Worm (Caenorhabditis elegans) whole organism, young adult: Measurements from ENCODE around the gene trm-1.

ENCODE experiments used
- F10E7.11 ChIP-seq: sonication (generic microtip); optimal IDR thresholded peaks from 2 replicates; lab custom pipeline; 2017; ENCODE audit warnings: mild to moderate bottlenecking, missing genetic modification characterization, moderate library complexity, missing compliant biosample characterization
- F49E8.2 ChIP-seq: sonication (generic microtip); optimal IDR thresholded peaks from 3 replicates; lab custom pipeline; 2017; ENCODE audit warnings: missing genetic modification characterization, mild to moderate bottlenecking, missing compliant biosample characterization, antibody characterized with exemption, moderate library complexity; ENCODE audit not compliant: insufficient read depth
- F52B5.7 ChIP-seq: sonication (generic microtip); optimal IDR thresholded peaks from 2 replicates; lab custom pipeline; 2016; ENCODE audit warnings: mild to moderate bottlenecking, missing genetic modification characterization, missing compliant biosample characterization
- K12H6.12 ChIP-seq: fragments of 200-800 bp; sonication (Bioruptor generic); optimal IDR thresholded peaks from 2 replicates; lab custom pipeline; 2018; ENCODE audit warnings: mild to moderate bottlenecking, missing genetic modification characterization, missing compliant biosample characterization
- Y56A3A.18 ChIP-seq: fragments of 200-800 bp; sonication (Bioruptor generic); IDR thresholded peaks from 2 replicates; pipeline ENCODE4 v1.3.6; 2022; ENCODE audit warnings: missing genetic modification reagents, missing genetic modification characterization, missing compliant biosample characterization
- akir-1 ChIP-seq: fragments of 200-800 bp; sonication (Bioruptor generic); optimal IDR thresholded peaks from 2 replicates; lab custom pipeline; 2018; ENCODE audit warnings: mild to moderate bottlenecking, missing genetic modification characterization, moderate library complexity, missing compliant biosample characterization
- aptf-2 ChIP-seq: fragments of 200-800 bp; sonication (Bioruptor generic); conservative IDR thresholded peaks from 2 replicates; pipeline ENCODE4 v1.3.6; 2022; ENCODE audit warnings: missing genetic modification reagents, missing genetic modification characterization, missing compliant biosample characterization
- atf-7 ChIP-seq: sonication (generic microtip); optimal IDR thresholded peaks from 2 replicates; lab custom pipeline; 2017; ENCODE audit warnings: mild to moderate bottlenecking, missing genetic modification characterization, missing compliant biosample characterization
- athp-1 ChIP-seq: sonication (generic microtip); optimal IDR thresholded peaks from 2 replicates; lab custom pipeline; 2017; ENCODE audit warnings: mild to moderate bottlenecking, missing genetic modification characterization, missing compliant biosample characterization
- attf-3 ChIP-seq: fragments of 200-800 bp; sonication (Bioruptor generic); conservative IDR thresholded peaks from 2 replicates; pipeline ENCODE4 v1.3.6; 2022; ENCODE audit warnings: missing genetic modification reagents, missing genetic modification characterization, missing compliant biosample characterization
- cebp-1 ChIP-seq, 2 experiments: fragments of 200-800 bp in 1 of 2; sonication (Bioruptor generic) in 1 of 2; sonication (generic microtip) in 1 of 2; IDR thresholded peaks in 1 of 2; optimal IDR thresholded peaks in 1 of 2; 2 replicates each; pipeline versions ENCODE4 v1.3.6 to Lab custom; 2017 to 2022; ENCODE audit warnings: missing compliant biosample characterization in 2 of 2, missing genetic modification characterization in 2 of 2, mild to moderate bottlenecking in 1 of 2, missing genetic modification reagents in 1 of 2, moderate library complexity in 1 of 2
- cebp-2 ChIP-seq: fragments of 200-800 bp; sonication (Bioruptor generic); IDR thresholded peaks from 2 replicates; pipeline ENCODE4 v1.3.6; 2022; ENCODE audit warnings: missing genetic modification characterization, missing compliant biosample characterization
- ceh-91 ChIP-seq: fragments of 200-800 bp; sonication (Bioruptor generic); IDR thresholded peaks from 2 replicates; pipeline ENCODE4 v1.3.6; 2022; ENCODE audit warnings: missing genetic modification reagents, missing genetic modification characterization, missing compliant biosample characterization
- chd-7 ChIP-seq: sonication (generic microtip); optimal IDR thresholded peaks from 2 replicates; lab custom pipeline; 2016; ENCODE audit warnings: mild to moderate bottlenecking, missing genetic modification characterization, moderate library complexity, missing compliant biosample characterization
- dox-1 ChIP-seq: fragments of 200-800 bp; sonication (Bioruptor generic); IDR thresholded peaks from 2 replicates; pipeline ENCODE4 v1.3.6; 2022; ENCODE audit warnings: missing genetic modification reagents, missing genetic modification characterization, missing compliant biosample characterization
- egl-18 ChIP-seq: fragments of 200-800 bp; sonication (Bioruptor generic); IDR thresholded peaks from 2 replicates; pipeline ENCODE4 v1.3.6; 2022; ENCODE audit warnings: missing genetic modification reagents, missing genetic modification characterization, missing compliant biosample characterization
- egrh-3 ChIP-seq: fragments of 200-800 bp; sonication (Bioruptor generic); IDR thresholded peaks from 2 replicates; pipeline ENCODE4 v1.3.6; 2022; ENCODE audit warnings: missing genetic modification reagents, missing genetic modification characterization, missing compliant biosample characterization
- gei-17 ChIP-seq: fragments of 200-800 bp; sonication (Bioruptor generic); optimal IDR thresholded peaks from 2 replicates; lab custom pipeline; 2018; ENCODE audit warnings: mild to moderate bottlenecking, missing genetic modification characterization, missing compliant biosample characterization
- him-1 ChIP-seq: sonication (generic microtip); optimal IDR thresholded peaks from 2 replicates; lab custom pipeline; 2016; ENCODE audit warnings: missing genotype, missing genetic modification reagents, missing genetic modification characterization, missing compliant biosample characterization
- hrde-1 ChIP-seq: sonication (generic microtip); optimal IDR thresholded peaks from 2 replicates; lab custom pipeline; 2016; ENCODE audit warnings: missing genetic modification characterization, mild to moderate bottlenecking, missing compliant biosample characterization, moderate library complexity, missing genotype, missing genetic modification reagents, borderline replicate concordance
- lag-1 ChIP-seq: fragments of 200-800 bp; sonication (Bioruptor generic); IDR thresholded peaks from 2 replicates; pipeline ENCODE4 v1.3.6; 2022; ENCODE audit warnings: missing genetic modification reagents, missing genetic modification characterization, missing compliant biosample characterization
- let-607 ChIP-seq, 2 experiments: fragments of 200-800 bp in 1 of 2; sonication (Bioruptor generic) in 1 of 2; sonication (generic microtip) in 1 of 2; optimal IDR thresholded peaks; 2 replicates each; lab custom pipeline; 2016 to 2018; ENCODE audit warnings: mild to moderate bottlenecking in 2 of 2, missing compliant biosample characterization in 2 of 2, missing genetic modification characterization in 2 of 2, moderate library complexity in 2 of 2, missing genotype in 1 of 2
- lin-26 ChIP-seq: fragments of 200-800 bp; sonication (Bioruptor generic); IDR thresholded peaks from 2 replicates; pipeline ENCODE4 v1.3.6; 2022; ENCODE audit warnings: missing genetic modification reagents, missing genetic modification characterization, missing compliant biosample characterization
- lin-54 ChIP-seq: fragments of 200-800 bp; sonication (Bioruptor generic); optimal IDR thresholded peaks from 2 replicates; lab custom pipeline; 2018; ENCODE audit warnings: mild to moderate bottlenecking, missing genetic modification characterization, missing compliant biosample characterization
- lsy-27 ChIP-seq: sonication (generic microtip); optimal IDR thresholded peaks from 2 replicates; lab custom pipeline; 2017; ENCODE audit warnings: missing genetic modification characterization, mild to moderate bottlenecking, missing compliant biosample characterization, antibody characterized with exemption, missing genotype, borderline replicate concordance; ENCODE audit not compliant: insufficient read depth
- madf-3 ChIP-seq: fragments of 200-800 bp; sonication (Bioruptor generic); IDR thresholded peaks from 2 replicates; pipeline ENCODE4 v1.3.6; 2022; ENCODE audit warnings: missing genetic modification reagents, missing genetic modification characterization, missing compliant biosample characterization
- mcd-1 ChIP-seq: fragments of 200-800 bp; sonication (Bioruptor generic); IDR thresholded peaks from 2 replicates; pipeline ENCODE4 v1.3.6; 2022; ENCODE audit warnings: missing genetic modification reagents, missing genetic modification characterization, missing compliant biosample characterization
- mel-28 ChIP-seq: sonication (generic microtip); optimal IDR thresholded peaks from 2 replicates; lab custom pipeline; 2016; ENCODE audit warnings: borderline replicate concordance, mild to moderate bottlenecking, missing genetic modification characterization, missing compliant biosample characterization
- nfya-2 ChIP-seq: fragments of 200-800 bp; sonication (Bioruptor generic); IDR thresholded peaks from 2 replicates; pipeline ENCODE4 v1.3.6; 2022; ENCODE audit warnings: missing genetic modification reagents, missing genetic modification characterization, missing compliant biosample characterization
- nfyb-1 ChIP-seq: fragments of 200-800 bp; sonication (Bioruptor generic); IDR thresholded peaks from 2 replicates; pipeline ENCODE4 v1.3.6; 2022; ENCODE audit warnings: missing genetic modification reagents, missing genetic modification characterization, missing compliant biosample characterization
- nhr-27 ChIP-seq: fragments of 200-800 bp; sonication (Bioruptor generic); optimal IDR thresholded peaks from 2 replicates; lab custom pipeline; 2018; ENCODE audit warnings: mild to moderate bottlenecking, missing genetic modification characterization, moderate library complexity, missing compliant biosample characterization
- nhr-80 ChIP-seq: sonication (generic microtip); optimal IDR thresholded peaks from 2 replicates; lab custom pipeline; 2016; ENCODE audit warnings: missing genetic modification characterization, missing compliant biosample characterization
- repo-1 ChIP-seq: sonication (generic microtip); optimal IDR thresholded peaks from 2 replicates; lab custom pipeline; 2017; ENCODE audit warnings: mild to moderate bottlenecking, missing genetic modification characterization, missing compliant biosample characterization
- rpc-1 ChIP-seq, 2 experiments: fragments of 150-350 bp in 1 of 2; sonication (generic microtip) in 1 of 2; optimal IDR thresholded peaks; 2 replicates each; lab custom pipeline; 2014 to 2018; ENCODE audit warnings: missing biosample characterization in 1 of 2, missing genetic modification characterization in 1 of 2, missing genetic modification reagents in 1 of 2, missing genotype in 1 of 2
- snpc-3.4 ChIP-seq: sonication (generic microtip); optimal IDR thresholded peaks from 2 replicates; lab custom pipeline; 2017; ENCODE audit warnings: missing genetic modification characterization, mild to moderate bottlenecking, missing compliant biosample characterization, antibody characterized with exemption, moderate library complexity, missing genotype, missing genetic modification reagents
- snpc-4 ChIP-seq, 5 experiments: fragments of 150-350 bp in 1 of 5; sonication (generic microtip) in 4 of 5; optimal IDR thresholded peaks; 2 replicates each; lab custom pipeline; 2014 to 2018; ENCODE audit warnings: missing genetic modification characterization in 5 of 5, missing biosample characterization in 3 of 5, antibody characterized with exemption in 2 of 5, mild to moderate bottlenecking in 2 of 5, missing compliant biosample characterization in 2 of 5, missing genotype in 2 of 5, moderate library complexity in 2 of 5, missing genetic modification reagents in 1 of 5
- somi-1 ChIP-seq: fragments of 200-800 bp; sonication (Bioruptor generic); optimal IDR thresholded peaks from 2 replicates; lab custom pipeline; 2018; ENCODE audit warnings: mild to moderate bottlenecking, missing genetic modification characterization, missing compliant biosample characterization
- sptf-2 ChIP-seq: fragments of 200-800 bp; sonication (Bioruptor generic); optimal IDR thresholded peaks from 2 replicates; lab custom pipeline; 2018; ENCODE audit warnings: mild to moderate bottlenecking, missing genetic modification characterization, missing compliant biosample characterization
- tbp1 ChIP-seq: fragments of 200-800 bp; sonication (Bioruptor generic); optimal IDR thresholded peaks from 2 replicates; lab custom pipeline; 2018; ENCODE audit warnings: mild to moderate bottlenecking, missing genetic modification characterization, missing compliant biosample characterization
- zfh-2 ChIP-seq: fragments of 200-800 bp; sonication (Bioruptor generic); conservative IDR thresholded peaks from 2 replicates; pipeline ENCODE4 v1.3.6; 2022; ENCODE audit warnings: missing genetic modification reagents, missing genetic modification characterization, missing compliant biosample characterization
- ztf-18 ChIP-seq: sonication (generic microtip); optimal IDR thresholded peaks from 2 replicates; lab custom pipeline; 2016; ENCODE audit warnings: missing genotype, mild to moderate bottlenecking, missing genetic modification characterization, missing compliant biosample characterization

trm-1 gene

ce11 chrV:14139252-14140100, 45.9 kb downstream of the trm-1 start:
- TF ChIP-seq hrde-1 (no peak), mel-28 (no peak), athp-1 (tag; lab: Kevin White, UChicago) (no peak), nfya-2 (GFP tag; lab: Robert Waterston, UW) (no peak), somi-1 (no peak)

DNA sequence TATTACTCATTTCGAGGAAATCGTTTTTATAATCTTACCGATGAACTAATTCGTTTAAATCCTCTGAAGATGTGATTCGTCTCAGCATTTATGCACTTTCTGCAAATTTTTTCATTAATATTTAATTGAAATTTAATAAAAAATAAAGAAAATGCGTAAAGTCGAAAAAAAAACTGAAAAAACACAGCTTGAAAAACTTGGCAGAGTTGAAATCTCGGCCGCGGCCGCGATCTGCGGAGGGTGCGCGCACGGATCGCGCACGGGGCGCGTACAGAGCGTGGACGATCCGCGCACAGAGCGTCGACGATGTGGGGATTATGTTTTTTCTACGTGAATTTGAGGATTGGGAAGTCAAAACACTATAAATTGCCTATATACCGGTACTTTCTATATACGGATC, 47.6 kb downstream of the trm-1 start, which contains the start of gene AH10.4:
Gene AH10.4, minus strand, starts transcription at position 101 of the 400 bp plus-strand sequence.
- TF ChIP-seq lin-26 (GFP tag; lab: Robert Waterston, UW): peak; percentile 27; the same call in 1 of the 2 replicates
- TF ChIP-seq egrh-3 (GFP tag; lab: Robert Waterston, UW): peak; percentile 17; the same call in 1 of the 2 replicates

- no peak for TF ChIP-seq chd-7 (tag; lab: Kevin White, UChicago)
- no peak for TF ChIP-seq lag-1
- TF ChIP-seq lin-54: no peak
- no peak for TF ChIP-seq F10E7.11 (tag; lab: Kevin White, UChicago)
- no peak for TF ChIP-seq madf-3
- peak; percentile 1 for TF ChIP-seq tbp1 (GFP tag; lab: Kevin White, UChicago)
- no peak for TF ChIP-seq rpc-1 (optimal IDR thresholded peaks at IDR 0.05; lab: Kevin White, UChicago)
- TF ChIP-seq rpc-1 (tag; optimal IDR thresholded peaks at IDR 0.05; lab: Kevin White, UChicago): no peak
- TF ChIP-seq zfh-2 (GFP tag; lab: Robert Waterston, UW): 0 out of 2 replicates have a peak, but pooled peaks have one; percentile 5
- TF ChIP-seq snpc-4 (GFP tag; optimal IDR thresholded peaks at IDR 0.05; lab: Kevin White, UChicago): no peak
- peak in 1 of 4 experiments; percentile 8 for TF ChIP-seq snpc-4 (tag; optimal IDR thresholded peaks at IDR 0.05; lab: Kevin White, UChicago)
- no peak for TF ChIP-seq Y56A3A.18 (GFP tag; lab: Robert Waterston, UW)
- TF ChIP-seq gei-17 (GFP tag; lab: Kevin White, UChicago): no peak
- TF ChIP-seq F49E8.2: no peak
- TF ChIP-seq dox-1 (GFP tag; lab: Robert Waterston, UW): peak; percentile 30; the same call in 1 of the 2 replicates
- TF ChIP-seq lsy-27 (tag; lab: Kevin White, UChicago): no peak
- no peak for TF ChIP-seq nhr-27 (tag; lab: Kevin White, UChicago)
- TF ChIP-seq him-1: no peak
- TF ChIP-seq ceh-91 (GFP tag; lab: Robert Waterston, UW): no peak
- no peak for TF ChIP-seq let-607 (tag; optimal IDR thresholded peaks at IDR 0.05; lab: Kevin White, UChicago)
- TF ChIP-seq aptf-2: no peak
- no peak for TF ChIP-seq sptf-2 (GFP tag; lab: Kevin White, UChicago)
- no peak for TF ChIP-seq egl-18 (GFP tag; lab: Robert Waterston, UW)
- no peak for TF ChIP-seq cebp-2 (GFP tag; lab: Robert Waterston, UW)
- TF ChIP-seq ztf-18 (tag; lab: Kevin White, UChicago): no peak
- no peak for TF ChIP-seq repo-1 (tag; lab: Kevin White, UChicago)
- no peak for TF ChIP-seq cebp-1 (GFP tag; IDR thresholded peaks at IDR 0.05; lab: Robert Waterston, UW)
- TF ChIP-seq cebp-1 (tag; optimal IDR thresholded peaks at IDR 0.05; lab: Kevin White, UChicago): peak; percentile 62
- peak; percentile 22 for TF ChIP-seq K12H6.12 (tag; lab: Kevin White, UChicago)
- TF ChIP-seq mcd-1 (GFP tag; lab: Robert Waterston, UW): peak; percentile 36; the same call in 1 of the 2 replicates
- no peak for TF ChIP-seq akir-1 (GFP tag; lab: Kevin White, UChicago)
- TF ChIP-seq nhr-80 (tag; lab: Kevin White, UChicago): peak; percentile 58
- no peak for TF ChIP-seq F52B5.7 (tag; lab: Kevin White, UChicago)
- TF ChIP-seq snpc-3.4 (tag; lab: Kevin White, UChicago): no peak
- peak; percentile 3 for TF ChIP-seq atf-7 (tag; lab: Kevin White, UChicago)
- TF ChIP-seq attf-3 (GFP tag; lab: Robert Waterston, UW): no peak
- TF ChIP-seq nfyb-1 (GFP tag; lab: Robert Waterston, UW): peak; percentile 14; the same call in 1 of the 2 replicates
Observed at ce11 chrV:14136152-14136551, 49.3 kb downstream of the trm-1 start.
